Fruit fly (Drosophila melanogaster): Measurements from ENCODE around the gene Ccdc85.

Ccdc85 gene

dm6 chr2L:3003399-3003798 is 4.3 kb downstream of the Ccdc85 start (continued):
- TF ChIP-seq MBD-R2 (GFP tag; IDR thresholded peaks at IDR 0.05) (no peak), luna (GFP tag; optimal IDR thresholded peaks at IDR 0.05) (no peak), Elba2 (GFP tag; optimal IDR thresholded peaks at IDR 0.05) (no peak), dm (GFP tag; optimal IDR thresholded peaks at IDR 0.05) (no peak), CG18011 (GFP tag; optimal IDR thresholded peaks at IDR 0.05) (no peak), CG16863 (GFP tag; optimal IDR thresholded peaks at IDR 0.05) (peak; percentile 40), klu (GFP tag; IDR thresholded peaks at IDR 0.05) (no peak), da (GFP tag; optimal IDR thresholded peaks at IDR 0.05) (no peak), Ada2b (GFP tag; IDR thresholded peaks at IDR 0.05) (peak; percentile 47; the same call in 1 of the 2 replicates), CG34224 (GFP tag; IDR thresholded peaks at IDR 0.05; ENCODE audit: partially characterized antibody) (no peak), twi (tag; optimal IDR thresholded peaks at IDR 0.05) (no peak), HLH4C (GFP tag; IDR thresholded peaks at IDR 0.05; ENCODE audit: partially characterized antibody) (no peak), Stat92E (GFP tag; optimal IDR thresholded peaks at IDR 0.05) (no peak), peb (GFP tag; IDR thresholded peaks at IDR 0.05) (no peak), chm (GFP tag; IDR thresholded peaks at IDR 0.05) (no peak), grau (tag; optimal IDR thresholded peaks at IDR 0.05) (peak; percentile 57), CG33213 (GFP tag; optimal IDR thresholded peaks at IDR 0.05) (no peak), lab (GFP tag; optimal IDR thresholded peaks at IDR 0.05) (peak; percentile 51), Meics (GFP tag; optimal IDR thresholded peaks at IDR 0.05) (peak; percentile 6), inv (GFP tag; IDR thresholded peaks at IDR 0.05; ENCODE audit: partially characterized antibody) (no peak), CG15073 (GFP tag; optimal IDR thresholded peaks at IDR 0.05) (no peak), MTF-1 (GFP tag; optimal IDR thresholded peaks at IDR 0.05; ENCODE audit: borderline replicate concordance) (no peak), pnt (GFP tag; optimal IDR thresholded peaks at IDR 0.05) (no peak), CG1647 (GFP tag; optimal IDR thresholded peaks at IDR 0.05) (no peak), Kr (GFP tag; optimal IDR thresholded peaks at IDR 0.05) (no peak), sima (GFP tag; optimal IDR thresholded peaks at IDR 0.05) (no peak), Aef1 (GFP tag; IDR thresholded peaks at IDR 0.05) (0 out of 3 replicates have a peak, but pooled peaks have one; percentile 29), CG9437 (GFP tag; optimal IDR thresholded peaks at IDR 0.05) (peak; percentile 40), cad (GFP tag; optimal IDR thresholded peaks at IDR 0.05) (no peak), CG7928 (GFP tag; optimal IDR thresholded peaks at IDR 0.05) (no peak), odd (GFP tag; optimal IDR thresholded peaks at IDR 0.05) (peak; percentile 51), kay (GFP tag; optimal IDR thresholded peaks at IDR 0.05) (no peak), Fer2 (tag; optimal IDR thresholded peaks at IDR 0.05) (no peak), HLHmδ (GFP tag; optimal IDR thresholded peaks at IDR 0.05) (no peak), CG42726 (GFP tag; IDR thresholded peaks at IDR 0.05; ENCODE audit: partially characterized antibody) (no peak), NC2β (GFP tag; optimal IDR thresholded peaks at IDR 0.05) (no peak), Dek (tag; optimal IDR thresholded peaks at IDR 0.05) (peak; percentile 28), repo (GFP tag; optimal IDR thresholded peaks at IDR 0.05) (no peak), CG13287 (GFP tag; IDR thresholded peaks at IDR 0.05; ENCODE audit: partially characterized antibody) (no peak), CG10431 (GFP tag; optimal IDR thresholded peaks at IDR 0.05) (no peak), CG12219 (GFP tag; optimal IDR thresholded peaks at IDR 0.05) (peak; percentile 62), CG18476 (GFP tag; optimal IDR thresholded peaks at IDR 0.05) (peak; percentile 4), fd64A (GFP tag; optimal IDR thresholded peaks at IDR 0.05) (peak; percentile 52), Trl (optimal IDR thresholded peaks at IDR 0.05) (no peak), Trl (GFP tag; optimal IDR thresholded peaks at IDR 0.05) (no peak), Dip2 (GFP tag; IDR thresholded peaks at IDR 0.05) (no peak), wdn (GFP tag; IDR thresholded peaks at IDR 0.05) (no peak), CG17359 (tag; optimal IDR thresholded peaks at IDR 0.05) (peak; percentile 80), yki (optimal IDR thresholded peaks at IDR 0.05) (no peak), CG14667 (GFP tag; IDR thresholded peaks at IDR 0.05) (no peak), pum (GFP tag; optimal IDR thresholded peaks at IDR 0.05) (peak; percentile 20), Dfd (GFP tag; optimal IDR thresholded peaks at IDR 0.05) (no peak)

Data from whole organism, embryonic.